Worm (Caenorhabditis elegans): ENCODE results near the gene snx-1.

Gene snx-1

DNA sequence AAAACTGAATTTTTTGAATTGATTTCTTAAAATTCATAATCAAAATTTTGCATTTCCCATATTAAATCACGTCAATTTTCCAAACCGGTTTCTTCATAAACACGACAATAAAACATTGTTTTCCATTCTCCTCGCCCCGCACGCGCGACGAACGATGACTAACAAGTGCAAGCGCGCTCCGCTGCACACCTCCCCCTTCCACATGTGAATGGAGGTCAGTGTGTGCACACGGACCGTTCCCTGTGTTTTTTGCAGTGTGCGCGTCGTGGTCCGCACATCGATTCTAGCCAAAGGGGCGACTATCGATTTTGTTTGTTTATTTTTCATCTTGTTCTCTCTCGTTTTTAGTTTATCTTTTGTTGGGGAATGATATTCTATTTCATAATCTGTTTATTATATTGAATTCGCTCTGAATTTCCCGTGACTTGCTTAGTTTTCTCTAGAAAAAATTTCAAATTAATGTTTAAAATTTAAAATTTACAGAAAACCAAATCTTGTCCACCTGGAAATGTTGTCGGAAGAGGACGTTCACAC is at the start of gene snx-1:
Gene snx-1, plus strand, starts transcription at position 484 of the 534 bp plus-strand sequence.
- TF ChIP-seq ceh-9 (tag; optimal IDR thresholded peaks at IDR 0.05) (no peak), elt-3 (tag; optimal IDR thresholded peaks at IDR 0.05) (no peak), nhr-77 (tag; optimal IDR thresholded peaks at IDR 0.05) (no peak), jun-1 (tag; optimal IDR thresholded peaks at IDR 0.05) (peak; percentile 61), ama-1 (optimal IDR thresholded peaks at IDR 0.05) (no peak), nhr-11 (tag; optimal IDR thresholded peaks at IDR 0.05) (no peak), fos-1 (tag; optimal IDR thresholded peaks at IDR 0.05) (peak; percentile 10), hmg-11 (tag; optimal IDR thresholded peaks at IDR 0.05) (peak; percentile 65), nhr-12 (tag; optimal IDR thresholded peaks at IDR 0.05) (no peak), nfya-1 (tag; optimal IDR thresholded peaks at IDR 0.05; ENCODE audit: insufficient read depth) (peak; percentile 41), nhr-43 (tag; optimal IDR thresholded peaks at IDR 0.05; ENCODE audit: poor library complexity, severe bottlenecking) (peak; percentile 38), lsy-12 (tag; optimal IDR thresholded peaks at IDR 0.05) (no peak), eor-1 (tag; optimal IDR thresholded peaks at IDR 0.05) (no peak), nhr-23 (tag; optimal IDR thresholded peaks at IDR 0.05) (peak; percentile 44), unc-62 (GFP tag; optimal IDR thresholded peaks at IDR 0.05) (no peak), ztf-4 (tag; optimal IDR thresholded peaks at IDR 0.05) (no peak), ZK546.5 (tag; optimal IDR thresholded peaks at IDR 0.05) (no peak), egl-27 (tag; optimal IDR thresholded peaks at IDR 0.05) (no peak), nhr-237 (tag; optimal IDR thresholded peaks at IDR 0.05) (no peak), daf-12 (tag; optimal IDR thresholded peaks at IDR 0.05) (no peak), elt-1 (tag; optimal IDR thresholded peaks at IDR 0.05) (no peak), ceh-16 (tag; optimal IDR thresholded peaks at IDR 0.05) (no peak), pqm-1 (tag; optimal IDR thresholded peaks at IDR 0.05) (peak; percentile 20), R02D3.7 (tag; optimal IDR thresholded peaks at IDR 0.05) (no peak), ceh-82 (tag; optimal IDR thresholded peaks at IDR 0.05) (no peak), elt-2 (tag; optimal IDR thresholded peaks at IDR 0.05) (peak; percentile 58), lin-39 (tag; optimal IDR thresholded peaks at IDR 0.05) (peak; percentile 70), lin-15B (tag; optimal IDR thresholded peaks at IDR 0.05) (peak; percentile 57), egl-5 (tag; optimal IDR thresholded peaks at IDR 0.05) (peak; percentile 47), ztf-11 (tag; optimal IDR thresholded peaks at IDR 0.05) (no peak), ceh-28 (tag; optimal IDR thresholded peaks at IDR 0.05) (peak; percentile 9), tbx-2 (tag; optimal IDR thresholded peaks at IDR 0.05) (no peak), zag-1 (tag; optimal IDR thresholded peaks at IDR 0.05) (no peak), unc-39 (tag; optimal IDR thresholded peaks at IDR 0.05) (no peak), skn-1 (tag; optimal IDR thresholded peaks at IDR 0.05) (peak; percentile 34), pha-4 (tag; optimal IDR thresholded peaks at IDR 0.05) (peak; percentile 64), sea-2 (GFP tag; optimal IDR thresholded peaks at IDR 0.05) (no peak), fkh-10 (GFP tag; optimal IDR thresholded peaks at IDR 0.05) (no peak), nhr-67 (tag; optimal IDR thresholded peaks at IDR 0.05) (no peak), nhr-28 (tag; optimal IDR thresholded peaks at IDR 0.05) (no peak), aly-2 (tag; optimal IDR thresholded peaks at IDR 0.05) (no peak), mdl-1 (tag; optimal IDR thresholded peaks at IDR 0.05) (peak; percentile 0), nhr-25 (tag; optimal IDR thresholded peaks at IDR 0.05) (peak; percentile 74), nhr-76 (tag; optimal IDR thresholded peaks at IDR 0.05) (no peak), fkh-2 (tag; optimal IDR thresholded peaks at IDR 0.05) (no peak), mml-1 (tag; optimal IDR thresholded peaks at IDR 0.05) (no peak), snpc-4 (tag; optimal IDR thresholded peaks at IDR 0.05) (peak; percentile 47)

DNA sequence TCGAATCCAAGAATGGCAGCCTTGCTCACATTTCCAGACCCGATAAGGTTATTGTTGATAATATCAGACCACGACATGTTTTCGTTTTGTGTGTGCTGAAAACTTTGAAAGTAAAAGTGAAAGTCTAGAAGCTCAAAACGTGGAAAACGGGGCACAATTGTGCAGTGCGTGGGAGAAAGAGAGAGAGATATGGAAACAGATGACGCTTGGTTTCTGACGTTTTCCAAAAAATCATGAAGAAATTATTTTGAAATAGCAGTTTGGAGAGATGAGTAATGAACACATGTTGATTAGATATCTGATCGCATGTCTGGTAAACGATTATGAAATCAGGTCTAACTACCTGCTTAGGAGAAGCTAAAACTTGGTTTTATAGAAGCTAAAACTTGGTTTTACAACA is 48.2 kb upstream of the snx-1 start, which contains the start of gene pfn-3:
Gene pfn-3, minus strand, starts transcription at position 101 of the 400 bp plus-strand sequence.
- TF ChIP-seq elt-3 (tag; optimal IDR thresholded peaks at IDR 0.05) (no peak), lin-39 (tag; optimal IDR thresholded peaks at IDR 0.05) (peak; percentile 1), ceh-82 (tag; optimal IDR thresholded peaks at IDR 0.05) (no peak), aly-2 (tag; optimal IDR thresholded peaks at IDR 0.05) (no peak)

All from whole organism, L3 larva.